Worm (Caenorhabditis elegans): Measurements from ENCODE around the gene C17B7.9.

Gene C17B7.9

DNA sequence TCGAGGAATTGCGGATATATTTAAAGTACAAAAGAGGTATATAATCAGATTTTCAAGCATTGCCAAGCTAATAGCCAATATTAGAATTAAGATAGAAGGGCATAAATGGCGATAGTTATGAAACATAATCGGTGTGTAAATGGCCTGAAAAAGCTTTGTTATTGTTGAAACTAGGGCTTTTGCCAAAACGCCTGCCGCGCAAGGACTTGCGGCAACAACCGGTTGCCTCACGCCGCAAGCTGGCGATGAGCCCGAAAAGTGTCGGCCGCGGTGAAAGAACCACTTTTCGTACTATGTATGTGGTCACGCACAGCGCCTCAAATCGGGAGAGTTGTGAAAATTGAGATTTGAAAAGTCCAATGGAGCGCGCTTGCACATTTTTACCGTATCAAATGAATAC lies 32.5 kb downstream of the C17B7.9 start:
- TF ChIP-seq madf-5 (GFP tag; IDR thresholded peaks at IDR 0.05) (peak in 1 of 2 experiments; percentile 70; a peak in 1 of 4 replicates), madf-9 (GFP tag; conservative IDR thresholded peaks at IDR 0.05) (no peak), nhr-41 (GFP tag; IDR thresholded peaks at IDR 0.05) (no peak), spr-1 (tag; optimal IDR thresholded peaks at IDR 0.05) (no peak), F10B5.3 (tag; optimal IDR thresholded peaks at IDR 0.05) (no peak), nhr-111 (GFP tag; optimal IDR thresholded peaks at IDR 0.05) (no peak)

DNA sequence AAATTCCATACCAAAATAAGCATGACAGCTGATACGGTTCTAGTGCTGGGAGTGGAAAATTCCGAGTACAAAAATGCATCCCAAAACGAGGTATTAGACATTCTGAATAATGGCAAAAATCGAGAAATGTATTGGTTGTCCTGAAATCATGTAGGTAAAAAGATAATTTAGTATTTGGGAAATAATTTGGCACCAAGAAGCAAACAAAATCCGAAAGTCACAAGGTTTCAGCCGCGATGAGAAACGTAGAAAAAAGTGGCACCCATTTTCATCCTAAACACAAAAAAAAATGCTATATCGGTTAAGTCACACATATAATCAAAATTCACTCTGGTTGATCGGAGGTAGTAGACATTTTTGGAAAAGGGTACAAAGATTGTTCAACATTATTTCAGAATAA lies 34.2 kb downstream of the C17B7.9 start, which contains the start of gene srx-122:
Gene srx-122, minus strand, starts transcription at position 101 of the 400 bp plus-strand sequence.
- TF ChIP-seq vab-7 (GFP tag; IDR thresholded peaks at IDR 0.05) (no peak), tag-97 (GFP tag; IDR thresholded peaks at IDR 0.05) (no peak), nhr-237 (tag; optimal IDR thresholded peaks at IDR 0.05) (no peak), mdt-29 (GFP tag; IDR thresholded peaks at IDR 0.05) (no peak), F26F4.8 (GFP tag; conservative IDR thresholded peaks at IDR 0.05) (no peak), madf-9 (GFP tag; conservative IDR thresholded peaks at IDR 0.05) (no peak), ZK337.2 (GFP tag; IDR thresholded peaks at IDR 0.05) (no peak), nhr-76 (tag; optimal IDR thresholded peaks at IDR 0.05) (no peak), hif-1 (tag; optimal IDR thresholded peaks at IDR 0.05) (no peak), cey-2 (tag; optimal IDR thresholded peaks at IDR 0.05; ENCODE audit: borderline replicate concordance, insufficient read depth) (no peak), rbr-2 (tag; optimal IDR thresholded peaks at IDR 0.05) (no peak), daf-12 (tag; optimal IDR thresholded peaks at IDR 0.05) (no peak), ceh-62 (tag; optimal IDR thresholded peaks at IDR 0.05) (no peak), lsy-2 (tag; optimal IDR thresholded peaks at IDR 0.05) (no peak), aly-2 (tag; optimal IDR thresholded peaks at IDR 0.05) (no peak), mxl-3 (GFP tag; optimal IDR thresholded peaks at IDR 0.05) (no peak), arid-1 (GFP tag; conservative IDR thresholded peaks at IDR 0.05) (no peak), zip-2 (tag; optimal IDR thresholded peaks at IDR 0.05) (no peak), dpl-1 (GFP tag; optimal IDR thresholded peaks at IDR 0.05) (no peak), ZK546.5 (tag; optimal IDR thresholded peaks at IDR 0.05) (no peak)

DNA sequence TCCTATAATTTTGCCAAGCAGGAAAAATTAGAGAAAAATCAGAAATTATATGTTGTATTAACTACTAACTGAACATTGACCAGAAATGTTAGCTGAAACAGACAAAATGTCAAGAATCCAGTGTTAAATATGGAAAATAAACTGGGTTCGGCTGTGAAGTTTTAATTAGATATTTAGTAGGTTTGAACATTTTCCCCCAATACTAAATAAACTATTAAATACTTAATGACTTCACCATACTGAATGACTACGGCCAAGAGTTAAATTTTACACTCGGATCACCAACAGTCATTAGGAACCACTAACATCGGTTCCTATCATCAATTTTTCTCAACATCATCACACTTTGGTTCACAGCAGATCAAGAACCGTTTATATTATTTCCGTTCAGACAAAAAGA lies 36.6 kb downstream of the C17B7.9 start:
- peak in 1 of 2 experiments; percentile 94 for TF ChIP-seq unc-62 (GFP tag; optimal IDR thresholded peaks at IDR 0.05 in 1 of 2)
- no peak for TF ChIP-seq unc-62 (tag; optimal IDR thresholded peaks at IDR 0.05)
- no peak for TF ChIP-seq Y48G9A.11 (GFP tag; IDR thresholded peaks at IDR 0.05)
- TF ChIP-seq zag-1 (tag; optimal IDR thresholded peaks at IDR 0.05): no peak

DNA sequence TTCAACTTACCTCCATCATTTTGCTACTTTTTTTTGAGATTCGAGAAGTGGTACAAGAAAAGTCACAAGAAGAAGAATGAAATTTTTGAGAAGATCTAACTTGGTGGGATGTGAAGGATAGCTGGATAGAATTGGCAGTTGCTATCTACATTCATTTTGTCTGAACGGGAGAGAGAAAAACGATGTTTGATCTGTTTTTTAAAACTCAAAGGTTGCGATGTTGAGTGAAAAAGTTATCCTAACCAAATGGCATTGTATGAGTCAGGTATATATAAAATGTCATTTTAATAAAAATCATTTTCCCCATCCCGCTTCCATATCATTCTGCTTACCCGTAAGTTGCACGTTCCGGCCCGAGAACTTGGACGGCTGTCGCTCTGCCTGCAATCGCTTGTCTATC lies 42.7 kb downstream of the C17B7.9 start, which contains the start of gene F35F10.6:
Gene F35F10.6, minus strand, starts transcription at position 101 of the 400 bp plus-strand sequence.
- TF ChIP-seq T20F7.1 (GFP tag; optimal IDR thresholded peaks at IDR 0.05): no peak
- no peak for TF ChIP-seq spr-1 (tag; optimal IDR thresholded peaks at IDR 0.05)
- no peak for TF ChIP-seq dpl-1 (GFP tag; optimal IDR thresholded peaks at IDR 0.05)
- TF ChIP-seq fos-1 (tag; optimal IDR thresholded peaks at IDR 0.05): no peak
- TF ChIP-seq lin-29 (GFP tag; IDR thresholded peaks at IDR 0.05): no peak
- no peak for TF ChIP-seq unc-130 (GFP tag; optimal IDR thresholded peaks at IDR 0.05)
- no peak for TF ChIP-seq rbr-2 (tag; optimal IDR thresholded peaks at IDR 0.05)
- no peak for TF ChIP-seq snpc-4 (tag; optimal IDR thresholded peaks at IDR 0.05)
- TF ChIP-seq lin-39 (tag; optimal IDR thresholded peaks at IDR 0.05): no peak
- TF ChIP-seq nhr-41 (GFP tag; IDR thresholded peaks at IDR 0.05): no peak
- no peak for TF ChIP-seq dve-1 (tag; optimal IDR thresholded peaks at IDR 0.05; ENCODE audit: insufficient read depth)
- no peak for TF ChIP-seq nhr-28 (tag; optimal IDR thresholded peaks at IDR 0.05)
- TF ChIP-seq lsy-2 (tag; optimal IDR thresholded peaks at IDR 0.05): no peak
- no peak for TF ChIP-seq ceh-44 (GFP tag; IDR thresholded peaks at IDR 0.05)
- no peak for TF ChIP-seq nhr-76 (tag; optimal IDR thresholded peaks at IDR 0.05)
- TF ChIP-seq jun-1 (tag; optimal IDR thresholded peaks at IDR 0.05): no peak
- TF ChIP-seq zfp-3 (GFP tag; conservative IDR thresholded peaks at IDR 0.05): no peak

All from whole organism, L4 larva.